Worm (Caenorhabditis elegans): ENCODE data around the gene C54E4.5.

- TF ChIP-seq ceh-20 (GFP tag; IDR thresholded peaks at IDR 0.05), result no peak
- no peak for TF ChIP-seq lsy-2 (tag; optimal IDR thresholded peaks at IDR 0.05)
- TF ChIP-seq cey-2 (tag; optimal IDR thresholded peaks at IDR 0.05; ENCODE audit: borderline replicate concordance, insufficient read depth), result no peak
- no peak for TF ChIP-seq nhr-102 (tag; optimal IDR thresholded peaks at IDR 0.05)
- TF ChIP-seq unc-62 (GFP tag; optimal IDR thresholded peaks at IDR 0.05 in 1 of 2), result no peak
- TF ChIP-seq unc-62 (tag; optimal IDR thresholded peaks at IDR 0.05), result no peak
- TF ChIP-seq nhr-11 (tag; optimal IDR thresholded peaks at IDR 0.05), result no peak
- no peak for TF ChIP-seq fkh-10 (GFP tag; optimal IDR thresholded peaks at IDR 0.05)
These were observed 26.6 kb downstream of the C54E4.5 start, which contains the start of gene glb-7 for ce11 chrIV:2122488-2122887.
